Fruit fly (Drosophila melanogaster) whole organism, embryonic: ENCODE data around the gene Orct2.

Source experiments
- Adf1 ChIP-seq: fragments of 200-800 bp; sonication (Bioruptor generic); IDR thresholded peaks from 2 replicates; pipeline ENCODE4 v1.3.6; 2022; ENCODE audit warnings: missing biosample characterization, missing genetic modification characterization
- Bteb2 ChIP-seq: fragments of 200-800 bp; sonication (Bioruptor generic); optimal IDR thresholded peaks from 2 replicates; lab custom pipeline; 2016; ENCODE audit warnings: missing biosample characterization, missing genetic modification characterization
- CG10147 ChIP-seq: fragments of 200-800 bp; sonication (Bioruptor generic); optimal IDR thresholded peaks from 2 replicates; lab custom pipeline; 2019; ENCODE audit warnings: missing biosample characterization, mild to moderate bottlenecking, missing genetic modification characterization, moderate library complexity
- CG11247 ChIP-seq: fragments of 200-800 bp; sonication (Bioruptor generic); IDR thresholded peaks from 2 replicates; pipeline ENCODE4 v1.3.6; 2022; ENCODE audit warnings: missing biosample characterization, missing genetic modification characterization
- CG12299 ChIP-seq: fragments of 200-800 bp; sonication (Bioruptor generic); optimal IDR thresholded peaks from 2 replicates; lab custom pipeline; 2018; ENCODE audit warnings: missing biosample characterization, mild to moderate bottlenecking, missing genetic modification characterization
- CG12659 ChIP-seq: fragments of 200-800 bp; sonication (Bioruptor generic); optimal IDR thresholded peaks from 3 replicates; lab custom pipeline; 2017; ENCODE audit warnings: mild to moderate bottlenecking, missing biosample characterization, missing genetic modification reagents, missing genetic modification characterization
- CG1529 ChIP-seq: fragments of 200-800 bp; sonication (Bioruptor generic); optimal IDR thresholded peaks from 3 replicates; lab custom pipeline; 2018; ENCODE audit warnings: missing biosample characterization, missing genetic modification characterization
- CG15696 ChIP-seq: fragments of 200-800 bp; sonication (Bioruptor generic); optimal IDR thresholded peaks from 2 replicates; lab custom pipeline; 2019; ENCODE audit warnings: missing biosample characterization, mild to moderate bottlenecking, missing genetic modification characterization, moderate library complexity
- CG17328 ChIP-seq: fragments of 200-800 bp; sonication (Bioruptor generic); IDR thresholded peaks from 2 replicates; pipeline ENCODE4 v1.3.6; 2022; ENCODE audit warnings: missing biosample characterization, missing genetic modification characterization
- CG17612 ChIP-seq: fragments of 200-800 bp; sonication (Bioruptor generic); IDR thresholded peaks from 2 replicates; pipeline ENCODE4 v1.3.6; 2022; ENCODE audit warnings: missing biosample characterization, missing genetic modification characterization
- CG17912 ChIP-seq: fragments of 200-800 bp; sonication (Bioruptor generic); optimal IDR thresholded peaks from 2 replicates; lab custom pipeline; 2018; ENCODE audit warnings: missing biosample characterization, mild to moderate bottlenecking, missing genetic modification characterization
- CG2116 ChIP-seq: fragments of 200-800 bp; sonication (Bioruptor generic); optimal IDR thresholded peaks from 3 replicates; lab custom pipeline; 2018; ENCODE audit warnings: missing biosample characterization, mild to moderate bottlenecking, missing genetic modification characterization
- CG33557 ChIP-seq: fragments of 200-800 bp; sonication (Bioruptor generic); optimal IDR thresholded peaks from 2 replicates; lab custom pipeline; 2019; ENCODE audit warnings: missing biosample characterization, mild to moderate bottlenecking, missing genetic modification characterization, moderate library complexity
- CG4404 ChIP-seq: fragments of 200-800 bp; sonication (Bioruptor generic); IDR thresholded peaks from 2 replicates; pipeline ENCODE4 v1.3.6; 2022; ENCODE audit warnings: missing biosample characterization, missing genetic modification characterization
- CG6791 ChIP-seq: fragments of 200-800 bp; sonication (Bioruptor generic); IDR thresholded peaks from 3 replicates; pipeline ENCODE4 v1.3.6; 2022; ENCODE audit warnings: missing biosample characterization, missing genetic modification characterization; ENCODE audit not compliant: partially characterized antibody
- CG9797 ChIP-seq: fragments of 200-800 bp; sonication (Bioruptor generic); optimal IDR thresholded peaks from 3 replicates; lab custom pipeline; 2018; ENCODE audit warnings: missing biosample characterization, mild to moderate bottlenecking, missing genetic modification characterization
- CTCF ChIP-seq: fragments of 200-800 bp; sonication (Bioruptor generic); optimal IDR thresholded peaks from 2 replicates; lab custom pipeline; 2017; ENCODE audit warnings: missing biosample characterization, mild to moderate bottlenecking, missing genetic modification characterization, moderate library complexity
- CrebB ChIP-seq: fragments of 200-800 bp; sonication (Bioruptor generic); optimal IDR thresholded peaks from 3 replicates; lab custom pipeline; 2018; ENCODE audit warnings: missing biosample characterization, mild to moderate bottlenecking, missing genetic modification characterization
- Dek ChIP-seq: fragments of 200-800 bp; sonication (Bioruptor generic); optimal IDR thresholded peaks from 3 replicates; lab custom pipeline; 2019; ENCODE audit warnings: missing biosample characterization, mild to moderate bottlenecking, missing genetic modification characterization, moderate library complexity
- Elba2 ChIP-seq: fragments of 200-800 bp; sonication (Bioruptor generic); optimal IDR thresholded peaks from 3 replicates; lab custom pipeline; 2016; ENCODE audit warnings: missing biosample characterization, missing genetic modification characterization
- Fer2 ChIP-seq: fragments of 200-800 bp; sonication (Bioruptor generic); optimal IDR thresholded peaks from 2 replicates; lab custom pipeline; 2018; ENCODE audit warnings: missing biosample characterization, mild to moderate bottlenecking, missing genetic modification characterization, moderate library complexity
- Gug ChIP-seq: fragments of 200-800 bp; sonication (Bioruptor generic); IDR thresholded peaks from 4 replicates; pipeline ENCODE4 v1.3.6; 2022; ENCODE audit warnings: missing biosample characterization, missing genetic modification characterization
- Hand ChIP-seq: fragments of 200-800 bp; sonication (Bioruptor generic); optimal IDR thresholded peaks from 2 replicates; lab custom pipeline; 2017; ENCODE audit warnings: mild to moderate bottlenecking, missing biosample characterization, missing genetic modification reagents, missing genetic modification characterization
- Med ChIP-seq: fragments of 200-800 bp; sonication (Bioruptor generic); peaks from one replicate; lab custom pipeline; 2016; ENCODE audit warnings: missing biosample characterization, missing genetic modification characterization, mild to moderate bottlenecking, inconsistent platforms, moderate library complexity
- Nf-YA ChIP-seq: fragments of 200-800 bp; sonication (Bioruptor generic); IDR thresholded peaks from 2 replicates; pipeline ENCODE4 v1.3.6; 2022; ENCODE audit warnings: missing biosample characterization, missing genetic modification characterization
- Oaz ChIP-seq: fragments of 200-800 bp; sonication (Bioruptor generic); IDR thresholded peaks from 2 replicates; pipeline ENCODE4 v1.3.6; 2022; ENCODE audit warnings: missing biosample characterization, missing genetic modification characterization
- Rfx ChIP-seq: fragments of 200-800 bp; sonication (Bioruptor generic); IDR thresholded peaks from 2 replicates; pipeline ENCODE4 v1.3.6; 2022; ENCODE audit warnings: missing biosample characterization, missing genetic modification characterization
- Rx ChIP-seq: fragments of 200-800 bp; sonication (Bioruptor generic); IDR thresholded peaks from 2 replicates; pipeline ENCODE4 v1.3.6; 2022; ENCODE audit warnings: missing biosample characterization, missing genetic modification characterization
- Trl ChIP-seq, 3 experiments: fragments of >200 bp in 2 of 3; fragments of 200-800 bp in 1 of 3; sonication (Bioruptor generic) in 1 of 3; optimal IDR thresholded peaks; 2 replicates in 1 of 3; 3 replicates in 2 of 3; lab custom pipeline; 2016 to 2017; ENCODE audit warnings: missing biosample characterization in 1 of 3, missing genetic modification characterization in 1 of 3
- al ChIP-seq: fragments of 200-800 bp; sonication (Bioruptor generic); IDR thresholded peaks from 2 replicates; pipeline ENCODE4 v1.3.6; 2022; ENCODE audit warnings: missing biosample characterization, missing genetic modification characterization
- bab2 ChIP-seq: fragments of 200-800 bp; sonication (Bioruptor generic); optimal IDR thresholded peaks from 2 replicates; lab custom pipeline; 2016; ENCODE audit warnings: missing biosample characterization, missing genetic modification characterization
- bowl ChIP-seq: fragments of 200-800 bp; sonication (Bioruptor generic); IDR thresholded peaks from 2 replicates; pipeline ENCODE4 v1.3.6; 2022; ENCODE audit warnings: missing biosample characterization, missing genetic modification characterization
- caup ChIP-seq: fragments of 200-800 bp; sonication (Bioruptor generic); optimal IDR thresholded peaks from 3 replicates; lab custom pipeline; 2017; ENCODE audit warnings: missing biosample characterization, mild to moderate bottlenecking, missing genetic modification characterization, moderate library complexity; ENCODE audit not compliant: severe bottlenecking
- crol ChIP-seq: fragments of 200-800 bp; sonication (Bioruptor generic); IDR thresholded peaks from 2 replicates; pipeline ENCODE4 v1.3.6; 2022; ENCODE audit warnings: missing biosample characterization, missing genetic modification characterization
- danr ChIP-seq: fragments of 200-800 bp; sonication (Bioruptor generic); IDR thresholded peaks from 2 replicates; pipeline ENCODE4 v1.3.6; 2022; ENCODE audit warnings: missing biosample characterization, missing genetic modification characterization
- exex ChIP-seq: fragments of 200-800 bp; sonication (Bioruptor generic); optimal IDR thresholded peaks from 4 replicates; lab custom pipeline; 2018; ENCODE audit warnings: missing biosample characterization, mild to moderate bottlenecking, missing genetic modification characterization, moderate library complexity
- fd102C ChIP-seq: fragments of 200-800 bp; sonication (Bioruptor generic); optimal IDR thresholded peaks from 2 replicates; lab custom pipeline; 2018; ENCODE audit warnings: missing biosample characterization, mild to moderate bottlenecking, missing genetic modification characterization, moderate library complexity
- fru ChIP-seq: fragments of >200 bp; optimal IDR thresholded peaks from 2 replicates; lab custom pipeline; 2017
- gce ChIP-seq: fragments of 200-800 bp; sonication (Bioruptor generic); IDR thresholded peaks from 3 replicates; pipeline ENCODE4 v1.3.6; 2022; ENCODE audit warnings: missing biosample characterization, missing genetic modification characterization
- gfzf ChIP-seq: fragments of 200-800 bp; sonication (Bioruptor generic); optimal IDR thresholded peaks from 2 replicates; lab custom pipeline; 2016; ENCODE audit warnings: missing biosample characterization, mild to moderate bottlenecking, missing genetic modification characterization, moderate library complexity
- gsb-n ChIP-seq: fragments of 200-800 bp; sonication (Bioruptor generic); optimal IDR thresholded peaks from 3 replicates; lab custom pipeline; 2018; ENCODE audit warnings: missing biosample characterization, mild to moderate bottlenecking, missing genetic modification characterization
- ind ChIP-seq: fragments of 200-800 bp; sonication (Bioruptor generic); optimal IDR thresholded peaks from 3 replicates; lab custom pipeline; 2016; ENCODE audit warnings: missing biosample characterization, missing genetic modification characterization
- oc ChIP-seq: fragments of 200-800 bp; sonication (Bioruptor generic); optimal IDR thresholded peaks from 2 replicates; lab custom pipeline; 2018; ENCODE audit warnings: missing biosample characterization, mild to moderate bottlenecking, missing genetic modification characterization, moderate library complexity
- onecut ChIP-seq: fragments of 200-800 bp; sonication (Bioruptor generic); IDR thresholded peaks from 2 replicates; pipeline ENCODE4 v1.3.6; 2022; ENCODE audit warnings: missing biosample characterization, missing genetic modification characterization
- p53 ChIP-seq: fragments of 200-800 bp; sonication (Bioruptor generic); optimal IDR thresholded peaks from 2 replicates; lab custom pipeline; 2016; ENCODE audit warnings: missing biosample characterization, missing genetic modification characterization
- pnt ChIP-seq: fragments of 200-800 bp; sonication (Bioruptor generic); optimal IDR thresholded peaks from 3 replicates; lab custom pipeline; 2016; ENCODE audit warnings: missing biosample characterization, missing genetic modification characterization
- sima ChIP-seq: fragments of 200-800 bp; sonication (Bioruptor generic); optimal IDR thresholded peaks from 2 replicates; lab custom pipeline; 2016; ENCODE audit warnings: missing biosample characterization, missing genetic modification characterization
- sna ChIP-seq: fragments of 200-800 bp; sonication (Bioruptor generic); IDR thresholded peaks from 2 replicates; pipeline ENCODE4 v1.3.6; 2022; ENCODE audit warnings: missing biosample characterization, missing genetic modification characterization; ENCODE audit not compliant: partially characterized antibody
- sr ChIP-seq: fragments of 200-800 bp; sonication (Bioruptor generic); IDR thresholded peaks from 3 replicates; pipeline ENCODE4 v1.3.6; 2022; ENCODE audit warnings: missing biosample characterization, missing genetic modification characterization
- tll ChIP-seq, 2 experiments: fragments of 200-800 bp in 1 of 2; fragments of >200 bp in 1 of 2; sonication (Bioruptor generic) in 1 of 2; optimal IDR thresholded peaks; 2 replicates each; lab custom pipeline; 2017 to 2019; ENCODE audit warnings: missing biosample characterization in 2 of 2, missing genetic modification characterization in 2 of 2, mild to moderate bottlenecking in 1 of 2, moderate library complexity in 1 of 2
- zen2 ChIP-seq: fragments of 200-800 bp; sonication (Bioruptor generic); IDR thresholded peaks from 3 replicates; pipeline ENCODE4 v1.3.6; 2022; ENCODE audit warnings: missing biosample characterization, missing genetic modification characterization; ENCODE audit not compliant: partially characterized antibody

The Orct2 gene

DNA sequence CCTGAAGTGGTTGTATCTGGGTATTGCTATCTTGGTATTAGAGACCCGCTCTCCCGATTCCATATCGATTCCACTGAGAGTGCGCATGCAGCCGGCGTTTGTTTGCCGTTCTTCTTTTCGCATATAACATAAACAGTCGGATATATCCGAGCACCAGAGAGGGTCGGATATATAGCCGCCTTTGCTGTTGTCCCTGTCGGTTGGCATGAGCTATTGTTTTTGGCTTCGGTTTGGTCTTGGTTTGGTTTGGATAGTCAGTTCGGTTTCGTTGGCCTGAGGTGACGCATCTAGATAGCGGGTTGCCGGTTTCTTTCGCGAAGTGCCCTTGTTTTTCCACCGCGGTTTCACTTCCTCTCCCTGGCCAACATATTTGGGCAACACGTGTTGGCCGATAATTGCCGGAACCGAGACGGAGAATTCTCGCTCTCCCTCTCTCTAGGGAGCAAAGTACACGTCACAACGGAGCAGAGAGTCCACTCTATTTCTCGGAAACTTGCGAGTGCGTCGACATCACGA lies at the start of gene Orct2 (continued):
- TF ChIP-seq Fer2 (tag; lab: Kevin White, UChicago) (no peak), Adf1 (GFP tag; lab: Robert Waterston, UW) (peak; percentile 26; the same call in 1 of the 2 replicates), CG4404 (GFP tag; lab: Robert Waterston, UW) (no peak), CG12659 (GFP tag; lab: Kevin White, UChicago) (peak; percentile 1), crol (GFP tag; lab: Robert Waterston, UW) (peak; percentile 84), exex (tag; lab: Kevin White, UChicago) (peak; percentile 58), fd102C (GFP tag; lab: Kevin White, UChicago) (peak; percentile 28), CG10147 (GFP tag; lab: Kevin White, UChicago) (peak; percentile 1), fru (no peak), p53 (no peak), tll (GFP tag; optimal IDR thresholded peaks at IDR 0.05; lab: Kevin White, UChicago) (peak in 1 of 2 experiments; percentile 38), CG2116 (GFP tag; lab: Kevin White, UChicago) (no peak), CTCF (GFP tag; lab: Kevin White, UChicago) (no peak), CG33557 (no peak), caup (GFP tag; lab: Kevin White, UChicago) (peak; percentile 39), Gug (no peak), CG1529 (GFP tag; lab: Kevin White, UChicago) (no peak), CG17612 (GFP tag; lab: Robert Waterston, UW) (no peak), gce (0 out of 3 replicates have a peak, but pooled peaks have one; percentile 43), Elba2 (no peak), Hand (GFP tag; lab: Kevin White, UChicago) (no peak), al (GFP tag; lab: Robert Waterston, UW) (no peak), gfzf (GFP tag; lab: Kevin White, UChicago) (no peak), CrebB (tag; lab: Kevin White, UChicago) (no peak), Rfx (GFP tag; lab: Robert Waterston, UW) (0 out of 2 replicates have a peak, but pooled peaks have one; percentile 28), sima (GFP tag; lab: Kevin White, UChicago) (no peak), CG9797 (no peak), CG12299 (tag; lab: Kevin White, UChicago) (no peak), ind (GFP tag; lab: Kevin White, UChicago) (no peak), CG17912 (GFP tag; lab: Kevin White, UChicago) (no peak), pnt (GFP tag; lab: Kevin White, UChicago) (no peak), Rx (GFP tag; lab: Robert Waterston, UW) (no peak), Bteb2 (GFP tag; lab: Kevin White, UChicago) (no peak), CG17328 (no peak), oc (tag; lab: Kevin White, UChicago) (no peak), gsb-n (tag; lab: Kevin White, UChicago) (peak; percentile 79), Nf-YA (GFP tag; lab: Robert Waterston, UW) (no peak), sr (GFP tag; lab: Robert Waterston, UW) (no peak), Oaz (no peak), Dek (no peak), bab2 (GFP tag; lab: Kevin White, UChicago) (no peak), Trl (optimal IDR thresholded peaks at IDR 0.05; lab: Kevin White, UChicago) (peak; percentile 41 to 75), Trl (GFP tag; optimal IDR thresholded peaks at IDR 0.05; lab: Kevin White, UChicago) (peak; percentile 20), Med (peak; percentile 88), onecut (GFP tag; lab: Robert Waterston, UW) (peak; percentile 77), CG15696 (tag; lab: Kevin White, UChicago) (peak; percentile 16), bowl (GFP tag; lab: Robert Waterston, UW) (no peak), zen2 (GFP tag; lab: Robert Waterston, UW) (peak; percentile 31; the same call in 1 of the 3 replicates), danr (GFP tag; lab: Robert Waterston, UW) (no peak), CG11247 (GFP tag; lab: Robert Waterston, UW) (no peak), CG6791 (no peak), sna (GFP tag; lab: Robert Waterston, UW) (no peak)
